Fruit fly (Drosophila melanogaster) whole organism, embryonic: ENCODE data around the gene zf30C.

ENCODE experiments used
- CG13775 ChIP-seq: fragments of 200-800 bp; sonication (Bioruptor generic); optimal IDR thresholded peaks from 3 replicates; lab custom pipeline; 2017; ENCODE audit warnings: missing biosample characterization, mild to moderate bottlenecking, missing genetic modification characterization
- CG17385 ChIP-seq: fragments of 200-800 bp; sonication (Bioruptor generic); optimal IDR thresholded peaks from 3 replicates; lab custom pipeline; 2018; ENCODE audit warnings: missing biosample characterization, mild to moderate bottlenecking, missing genetic modification characterization
- CTCF ChIP-seq: fragments of 200-800 bp; sonication (Bioruptor generic); optimal IDR thresholded peaks from 2 replicates; lab custom pipeline; 2017; ENCODE audit warnings: missing biosample characterization, mild to moderate bottlenecking, missing genetic modification characterization, moderate library complexity
- Lpt ChIP-seq: fragments of >200 bp; optimal IDR thresholded peaks from 2 replicates; lab custom pipeline; 2018; ENCODE audit warnings: missing biosample characterization, missing genetic modification characterization
- Meics ChIP-seq: fragments of 200-800 bp; sonication (Bioruptor generic); optimal IDR thresholded peaks from 2 replicates; lab custom pipeline; 2017; ENCODE audit warnings: missing biosample characterization, mild to moderate bottlenecking, missing genetic modification characterization
- Sin3A ChIP-seq: fragments of >200 bp; optimal IDR thresholded peaks from 2 replicates; lab custom pipeline; 2018
- Xrp1 ChIP-seq: fragments of 200-800 bp; sonication (Bioruptor generic); IDR thresholded peaks from 2 replicates; pipeline ENCODE4 v1.3.6; 2022; ENCODE audit warnings: missing biosample characterization, missing genetic modification characterization
- dysf ChIP-seq: fragments of 200-800 bp; sonication (Bioruptor generic); IDR thresholded peaks from 3 replicates; pipeline ENCODE4 v1.3.6; 2022; ENCODE audit warnings: missing biosample characterization, missing genetic modification characterization
- hkb ChIP-seq, 2 experiments: fragments of 200-800 bp in 1 of 2; fragments of >200 bp in 1 of 2; sonication (Bioruptor generic) in 1 of 2; IDR thresholded peaks in 1 of 2; optimal IDR thresholded peaks in 1 of 2; 2 replicates each; pipeline versions ENCODE4 v1.3.6 to Lab custom; 2017 to 2022; ENCODE audit warnings: missing biosample characterization in 1 of 2, missing genetic modification characterization in 1 of 2
- lmd ChIP-seq: fragments of 200-800 bp; sonication (Bioruptor generic); IDR thresholded peaks from 2 replicates; pipeline ENCODE4 v1.3.6; 2022; ENCODE audit warnings: missing biosample characterization, missing genetic modification characterization
- pho ChIP-seq: fragments of 200-800 bp; sonication (Bioruptor generic); optimal IDR thresholded peaks from 2 replicates; lab custom pipeline; 2016; ENCODE audit warnings: missing biosample characterization, missing genetic modification characterization

dm6 chr2L:9779754-9780153, 21.6 kb downstream of the zf30C start:
- TF ChIP-seq CG17385 (GFP tag; lab: Kevin White, UChicago) (no peak), Meics (GFP tag; lab: Kevin White, UChicago) (no peak), hkb (optimal IDR thresholded peaks at IDR 0.05; lab: Kevin White, UChicago) (no peak), hkb (GFP tag; IDR thresholded peaks at IDR 0.05; lab: Robert Waterston, UW) (no peak), pho (no peak), Lpt (GFP tag; lab: Kevin White, UChicago) (no peak), Sin3A (lab: Kevin White, UChicago) (no peak), CG13775 (GFP tag; lab: Kevin White, UChicago) (no peak), CTCF (no peak), Xrp1 (no peak), lmd (GFP tag; lab: Robert Waterston, UW) (no peak), dysf (GFP tag; lab: Robert Waterston, UW) (no peak)
